Fruit fly (Drosophila melanogaster): ENCODE measurements around the gene ssx.

The ssx gene

dm6 chrX:1392875-1393274, 22.5 kb downstream of the ssx start, which contains the start of gene Rilpl (continued):
- TF ChIP-seq klu (GFP tag; IDR thresholded peaks at IDR 0.05) = no peak
- TF ChIP-seq Usf (GFP tag; optimal IDR thresholded peaks at IDR 0.05) = no peak
- TF ChIP-seq CG11696 (GFP tag; IDR thresholded peaks at IDR 0.05) = no peak
- peak; percentile 35 for TF ChIP-seq lilli (GFP tag; optimal IDR thresholded peaks at IDR 0.05)
- TF ChIP-seq ken (GFP tag; IDR thresholded peaks at IDR 0.05) = 0 out of 3 replicates have a peak, but pooled peaks have one; percentile 24
- TF ChIP-seq Lim3 (GFP tag; IDR thresholded peaks at IDR 0.05) = no peak
- TF ChIP-seq CG9817 (tag; optimal IDR thresholded peaks at IDR 0.05) = no peak
- TF ChIP-seq Sin3A (optimal IDR thresholded peaks at IDR 0.05) = no peak
- no peak for TF ChIP-seq CG30403 (GFP tag; optimal IDR thresholded peaks at IDR 0.05)
- TF ChIP-seq dm (GFP tag; optimal IDR thresholded peaks at IDR 0.05) = peak; percentile 29
- TF ChIP-seq knrl (GFP tag; IDR thresholded peaks at IDR 0.05; ENCODE audit: partially characterized antibody) = peak; percentile 67
- TF ChIP-seq NfI (GFP tag; optimal IDR thresholded peaks at IDR 0.05) = peak; percentile 27
- 0 out of 2 replicates have a peak, but pooled peaks have one; percentile 28 for TF ChIP-seq nerfin-2 (GFP tag; IDR thresholded peaks at IDR 0.05; ENCODE audit: partially characterized antibody)
- TF ChIP-seq CG11085 (GFP tag; IDR thresholded peaks at IDR 0.05) = no peak
- no peak for TF ChIP-seq Abd-B (GFP tag; optimal IDR thresholded peaks at IDR 0.05)
- no peak for TF ChIP-seq seq (GFP tag; IDR thresholded peaks at IDR 0.05)
- TF ChIP-seq CG11504 (tag; optimal IDR thresholded peaks at IDR 0.05) = no peak
- peak; percentile 41 for TF ChIP-seq CHES-1-like (GFP tag; optimal IDR thresholded peaks at IDR 0.05)
- TF ChIP-seq CG6854 (GFP tag; optimal IDR thresholded peaks at IDR 0.05) = no peak
- TF ChIP-seq CG33557 (GFP tag; optimal IDR thresholded peaks at IDR 0.05) = no peak
- TF ChIP-seq CG3726 (GFP tag; IDR thresholded peaks at IDR 0.05) = no peak
- no peak for TF ChIP-seq B-H1 (GFP tag; IDR thresholded peaks at IDR 0.05)
- no peak for TF ChIP-seq Dbx (GFP tag; IDR thresholded peaks at IDR 0.05)
- no peak for TF ChIP-seq lmd (GFP tag; IDR thresholded peaks at IDR 0.05)
- TF ChIP-seq CG6175 (GFP tag; IDR thresholded peaks at IDR 0.05) = no peak
- no peak for TF ChIP-seq CG18476 (GFP tag; optimal IDR thresholded peaks at IDR 0.05)
- no peak for TF ChIP-seq luna (GFP tag; optimal IDR thresholded peaks at IDR 0.05)
- no peak for TF ChIP-seq gt (GFP tag; IDR thresholded peaks at IDR 0.05)
- TF ChIP-seq CG16815 (GFP tag; optimal IDR thresholded peaks at IDR 0.05) = no peak
- TF ChIP-seq Med (GFP tag) = peak; percentile 94
- TF ChIP-seq tgo (GFP tag; IDR thresholded peaks at IDR 0.05) = no peak
- 0 out of 3 replicates have a peak, but pooled peaks have one; percentile 24 for TF ChIP-seq CG11456 (GFP tag; IDR thresholded peaks at IDR 0.05)
- peak; percentile 66 for TF ChIP-seq CG1603 (tag; optimal IDR thresholded peaks at IDR 0.05)
- TF ChIP-seq CG17829 (tag; optimal IDR thresholded peaks at IDR 0.05) = peak; percentile 44
- no peak for TF ChIP-seq CG14014 (GFP tag; IDR thresholded peaks at IDR 0.05)
- TF ChIP-seq CG12659 (GFP tag; optimal IDR thresholded peaks at IDR 0.05) = peak; percentile 69
- TF ChIP-seq CG15479 (GFP tag; optimal IDR thresholded peaks at IDR 0.05) = peak; percentile 1
- no peak for TF ChIP-seq CG4328 (GFP tag; optimal IDR thresholded peaks at IDR 0.05)
- no peak for TF ChIP-seq CG14965 (GFP tag; optimal IDR thresholded peaks at IDR 0.05; ENCODE audit: borderline replicate concordance)
- peak; percentile 100 for TF ChIP-seq CG15514 (GFP tag; optimal IDR thresholded peaks at IDR 0.05)
- no peak for TF ChIP-seq Awh (GFP tag; IDR thresholded peaks at IDR 0.05)
- TF ChIP-seq CG6791 (GFP tag; IDR thresholded peaks at IDR 0.05; ENCODE audit: partially characterized antibody) = 0 out of 3 replicates have a peak, but pooled peaks have one; percentile 28
- TF ChIP-seq MESR4 (GFP tag; optimal IDR thresholded peaks at IDR 0.05) = peak; percentile 77
- no peak for TF ChIP-seq en (GFP tag; optimal IDR thresholded peaks at IDR 0.05)
- TF ChIP-seq ato (GFP tag; IDR thresholded peaks at IDR 0.05; ENCODE audit: partially characterized antibody) = no peak
- no peak for TF ChIP-seq CG10321 (GFP tag; IDR thresholded peaks at IDR 0.05)
- TF ChIP-seq CG30431 (GFP tag; optimal IDR thresholded peaks at IDR 0.05) = no peak
- TF ChIP-seq corto (GFP tag; optimal IDR thresholded peaks at IDR 0.05) = no peak
- no peak for TF ChIP-seq tio (GFP tag; optimal IDR thresholded peaks at IDR 0.05)
- peak; percentile 50 for TF ChIP-seq CG2120 (GFP tag; optimal IDR thresholded peaks at IDR 0.05)
- TF ChIP-seq Meics (GFP tag; optimal IDR thresholded peaks at IDR 0.05) = peak; percentile 63
- no peak for TF ChIP-seq CG2202 (tag; optimal IDR thresholded peaks at IDR 0.05)

All from whole organism, embryonic.